Fruit fly (Drosophila melanogaster) S2 (cell line): ENCODE results near the gene Cp110.

ENCODE experiments used
- CG8478 ChIP-seq: fragments of >200 bp; optimal IDR thresholded peaks from 2 replicates; lab custom pipeline; 2018
- CTCF ChIP-seq, 2 experiments: fragments of >200 bp; optimal IDR thresholded peaks; 2 replicates each; lab custom pipeline; 2018

DNA sequence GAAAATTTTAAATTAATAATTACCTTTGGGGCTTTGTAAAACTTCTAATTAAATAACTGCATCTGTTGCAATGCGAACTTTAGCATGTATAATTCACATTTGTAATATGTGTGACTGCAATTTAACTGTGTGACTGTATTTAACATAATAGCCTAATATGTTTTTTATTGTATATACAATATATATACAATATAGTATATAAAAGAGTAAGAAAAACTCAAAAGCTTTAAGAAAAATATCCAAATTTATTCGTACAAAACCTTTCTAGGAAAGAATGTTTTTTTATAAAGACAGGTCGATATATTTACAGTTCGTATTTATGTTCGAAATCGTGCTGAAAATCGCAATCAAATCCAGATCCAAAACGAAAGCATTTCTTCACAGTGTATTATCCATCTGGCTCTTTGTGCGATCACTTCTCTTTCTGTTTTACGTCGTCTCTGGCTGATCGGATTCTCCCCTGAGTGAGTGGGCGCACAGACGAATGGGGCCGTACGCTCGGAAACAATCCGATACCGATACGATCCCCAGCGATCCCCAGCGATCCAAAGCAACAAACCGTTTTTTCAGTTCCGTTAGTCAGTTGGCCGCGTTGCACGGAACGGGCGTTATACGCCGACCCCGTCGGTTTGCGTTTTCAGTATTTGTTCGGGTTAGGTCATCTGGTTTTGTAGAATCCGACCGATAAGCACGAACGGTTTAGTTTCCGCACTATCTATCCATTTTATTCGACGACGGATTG, 9.3 kb downstream of the Cp110 start:
- TF ChIP-seq CTCF (optimal IDR thresholded peaks at IDR 0.05; lab: Kevin White, UChicago) (no peak), CG8478 (lab: Kevin White, UChicago) (no peak)
